Worm (Caenorhabditis elegans): Measurements from ENCODE around the gene snr-1.

- TF ChIP-seq nhr-28 (tag; optimal IDR thresholded peaks at IDR 0.05) (no peak), unc-62 (GFP tag; optimal IDR thresholded peaks at IDR 0.05) (no peak), snpc-4 (tag; optimal IDR thresholded peaks at IDR 0.05) (no peak), unc-39 (tag; optimal IDR thresholded peaks at IDR 0.05) (no peak), flh-1 (GFP tag; optimal IDR thresholded peaks at IDR 0.05) (no peak), mls-2 (tag; optimal IDR thresholded peaks at IDR 0.05) (no peak), mab-5 (tag; optimal IDR thresholded peaks at IDR 0.05) (no peak), pha-4 (tag; optimal IDR thresholded peaks at IDR 0.05) (no peak), ceh-43 (GFP tag; optimal IDR thresholded peaks at IDR 0.05) (no peak), cnd-1 (tag; optimal IDR thresholded peaks at IDR 0.05) (no peak), lsy-2 (tag; optimal IDR thresholded peaks at IDR 0.05) (no peak)
These were observed 30.7 kb downstream of the snr-1 start, which contains the start of gene uaf-2 for ce11 chrIV:17118585-17118984.
